Worm (Caenorhabditis elegans) whole organism, L2 larva: ENCODE results near the gene Y49F6B.12.

Experiments used
- blmp-1 ChIP-seq: sonication (generic microtip); optimal IDR thresholded peaks from 2 replicates; lab custom pipeline; 2017; ENCODE audit warnings: missing genetic modification characterization, mild to moderate bottlenecking, missing compliant biosample characterization, antibody characterized with exemption, moderate library complexity; ENCODE audit not compliant: insufficient read depth
- egl-27 ChIP-seq: sonication (generic microtip); optimal IDR thresholded peaks from 3 replicates; lab custom pipeline; 2017; ENCODE audit warnings: missing biosample characterization, missing genetic modification reagents, missing genetic modification characterization
- elt-1 ChIP-seq: fragments of 150-350 bp; optimal IDR thresholded peaks from 2 replicates; lab custom pipeline; 2014; ENCODE audit warnings: missing biosample characterization, missing genetic modification characterization
- lin-39 ChIP-seq: fragments of 150-350 bp; optimal IDR thresholded peaks from 2 replicates; lab custom pipeline; 2014; ENCODE audit warnings: missing biosample characterization, missing genetic modification reagents, missing genetic modification characterization
- mab-5 ChIP-seq: fragments of 150-350 bp; optimal IDR thresholded peaks from 2 replicates; lab custom pipeline; 2014; ENCODE audit warnings: missing biosample characterization, missing genetic modification characterization
- mdl-1 ChIP-seq, 2 experiments: fragments of 150-350 bp in 1 of 2; sonication (generic microtip) in 1 of 2; optimal IDR thresholded peaks; 2 replicates each; lab custom pipeline; 2017; ENCODE audit warnings: missing biosample characterization in 2 of 2, missing genetic modification characterization in 2 of 2
- nhr-237 ChIP-seq: fragments of 150-350 bp; optimal IDR thresholded peaks from 2 replicates; lab custom pipeline; 2014; ENCODE audit warnings: missing biosample characterization, missing genetic modification characterization
- nhr-25 ChIP-seq: fragments of 150-350 bp; sonication (generic microtip); optimal IDR thresholded peaks from 3 replicates; lab custom pipeline; 2014; ENCODE audit warnings: missing biosample characterization, missing genetic modification characterization
- nhr-77 ChIP-seq: fragments of 150-350 bp; optimal IDR thresholded peaks from 2 replicates; lab custom pipeline; 2014; ENCODE audit warnings: missing biosample characterization, missing genetic modification characterization
- sma-9 ChIP-seq, 2 experiments: fragments of 150-350 bp in 1 of 2; sonication (generic microtip) in 1 of 2; optimal IDR thresholded peaks; 2 replicates each; lab custom pipeline; 2014 to 2016; ENCODE audit warnings: missing genetic modification characterization in 2 of 2, mild to moderate bottlenecking in 1 of 2, missing biosample characterization in 1 of 2, missing compliant biosample characterization in 1 of 2, missing genetic modification reagents in 1 of 2, moderate library complexity in 1 of 2
- unc-39 ChIP-seq: fragments of 150-350 bp; optimal IDR thresholded peaks from 2 replicates; lab custom pipeline; 2014; ENCODE audit warnings: missing biosample characterization, missing genetic modification characterization
- unc-55 ChIP-seq: fragments of 150-350 bp; sonication (generic microtip); optimal IDR thresholded peaks from 3 replicates; lab custom pipeline; 2014; ENCODE audit warnings: missing biosample characterization, missing genetic modification reagents, missing genetic modification characterization
- unc-62 ChIP-seq: fragments of 150-350 bp; optimal IDR thresholded peaks from 2 replicates; lab custom pipeline; 2014; ENCODE audit warnings: missing biosample characterization, missing genetic modification reagents, missing genetic modification characterization

DNA sequence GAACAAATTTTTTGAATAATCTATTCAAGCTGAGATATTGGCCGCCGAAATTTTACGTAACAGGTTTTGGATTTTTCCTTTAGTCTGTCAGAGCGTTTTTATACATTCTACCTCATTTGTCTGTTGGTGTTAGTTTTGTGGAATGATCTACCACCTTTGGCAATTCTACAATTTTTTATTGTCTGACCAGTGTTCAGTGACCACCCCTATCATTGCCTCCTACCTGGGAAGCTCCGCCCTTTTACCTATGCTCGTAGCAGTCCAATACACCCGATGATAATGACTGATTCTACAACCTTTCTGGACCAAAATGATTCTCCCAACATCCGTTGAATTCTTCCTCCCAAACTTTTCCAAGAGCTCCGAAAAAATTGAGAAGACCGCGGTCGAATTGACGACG, 1.5 kb upstream of the Y49F6B.12 start, which contains the start of gene sdz-32:
- TF ChIP-seq sma-9 (GFP tag; optimal IDR thresholded peaks at IDR 0.05; lab: Kevin White, UChicago), result no peak
- TF ChIP-seq sma-9 (tag; optimal IDR thresholded peaks at IDR 0.05; lab: Kevin White, UChicago), result no peak
- no peak for TF ChIP-seq mab-5 (tag; lab: Kevin White, UChicago)
- no peak for TF ChIP-seq unc-62 (GFP tag; lab: Kevin White, UChicago)
- no peak for TF ChIP-seq nhr-25 (tag; lab: Kevin White, UChicago)
- TF ChIP-seq egl-27 (tag; lab: Kevin White, UChicago), result no peak
- no peak for TF ChIP-seq nhr-77 (tag; lab: Kevin White, UChicago)
- no peak for TF ChIP-seq elt-1 (tag; lab: Kevin White, UChicago)
- TF ChIP-seq lin-39 (tag; lab: Kevin White, UChicago), result no peak
- no peak for TF ChIP-seq mdl-1 (tag; optimal IDR thresholded peaks at IDR 0.05; lab: Kevin White, UChicago)
- TF ChIP-seq unc-55 (GFP tag; lab: Kevin White, UChicago), result no peak
- no peak for TF ChIP-seq nhr-237 (tag; lab: Kevin White, UChicago)
- no peak for TF ChIP-seq unc-39
- no peak for TF ChIP-seq blmp-1 (tag; lab: Kevin White, UChicago)
